Worm (Caenorhabditis elegans) whole organism, young adult: ENCODE data around the gene ZK177.9.
A peak's percentile ranks its signal among the peaks of the same experiment; 100 is the strongest.

Source experiments
- B0019.2 ChIP-seq: fragments of 200-800 bp; sonication (Bioruptor generic); conservative IDR thresholded peaks from 2 replicates; pipeline ENCODE4 v1.3.6; 2022; ENCODE audit warnings: missing genetic modification reagents, missing genetic modification characterization, missing compliant biosample characterization
- B0261.1 ChIP-seq: sonication (generic microtip); optimal IDR thresholded peaks from 2 replicates; lab custom pipeline; 2016; ENCODE audit warnings: mild to moderate bottlenecking, missing genetic modification characterization, moderate library complexity, missing compliant biosample characterization
- F33H1.4 ChIP-seq: fragments of 200-800 bp; sonication (Bioruptor generic); IDR thresholded peaks from 2 replicates; pipeline ENCODE4 v1.3.6; 2022; ENCODE audit warnings: missing genetic modification reagents, missing genetic modification characterization, missing compliant biosample characterization
- F37B4.10 ChIP-seq: fragments of 200-800 bp; sonication (Bioruptor generic); IDR thresholded peaks from 2 replicates; pipeline ENCODE4 v1.3.6; 2022; ENCODE audit warnings: missing genetic modification characterization, missing compliant biosample characterization
- F49E8.2 ChIP-seq: sonication (generic microtip); optimal IDR thresholded peaks from 3 replicates; lab custom pipeline; 2017; ENCODE audit warnings: missing genetic modification characterization, mild to moderate bottlenecking, missing compliant biosample characterization, antibody characterized with exemption, moderate library complexity; ENCODE audit not compliant: insufficient read depth
- K11D2.4 ChIP-seq: fragments of 200-800 bp; sonication (Bioruptor generic); IDR thresholded peaks from 2 replicates; pipeline ENCODE4 v1.3.6; 2022; ENCODE audit warnings: missing genetic modification reagents, missing genetic modification characterization, missing compliant biosample characterization
- Y95B8A.8 ChIP-seq: fragments of 200-800 bp; sonication (Bioruptor generic); IDR thresholded peaks from 2 replicates; pipeline ENCODE4 v1.3.6; 2022; ENCODE audit warnings: missing genetic modification reagents, missing genetic modification characterization, missing compliant biosample characterization
- aptf-2 ChIP-seq: fragments of 200-800 bp; sonication (Bioruptor generic); conservative IDR thresholded peaks from 2 replicates; pipeline ENCODE4 v1.3.6; 2022; ENCODE audit warnings: missing genetic modification reagents, missing genetic modification characterization, missing compliant biosample characterization
- atf-7 ChIP-seq: sonication (generic microtip); optimal IDR thresholded peaks from 2 replicates; lab custom pipeline; 2017; ENCODE audit warnings: mild to moderate bottlenecking, missing genetic modification characterization, missing compliant biosample characterization
- attf-6 ChIP-seq: fragments of 200-800 bp; sonication (Bioruptor generic); IDR thresholded peaks from 2 replicates; pipeline ENCODE4 v1.3.6; 2022; ENCODE audit warnings: missing genetic modification reagents, missing genetic modification characterization, missing compliant biosample characterization
- bed-2 ChIP-seq: fragments of 200-800 bp; sonication (Bioruptor generic); IDR thresholded peaks from 2 replicates; pipeline ENCODE4 v1.3.6; 2022; ENCODE audit warnings: missing genetic modification reagents, missing genetic modification characterization, missing compliant biosample characterization
- ccch-3 ChIP-seq: fragments of 200-800 bp; sonication (Bioruptor generic); optimal IDR thresholded peaks from 2 replicates; lab custom pipeline; 2018; ENCODE audit warnings: mild to moderate bottlenecking, missing genetic modification characterization, missing compliant biosample characterization
- ceh-27 ChIP-seq: fragments of 200-800 bp; sonication (Bioruptor generic); optimal IDR thresholded peaks from 2 replicates; lab custom pipeline; 2018; ENCODE audit warnings: mild to moderate bottlenecking, missing genetic modification characterization, moderate library complexity, missing compliant biosample characterization
- ceh-79 ChIP-seq: sonication (generic microtip); optimal IDR thresholded peaks from 2 replicates; lab custom pipeline; 2017; ENCODE audit warnings: mild to moderate bottlenecking, missing genetic modification characterization, missing compliant biosample characterization
- ets-4 ChIP-seq: fragments of 200-800 bp; sonication (Bioruptor generic); optimal IDR thresholded peaks from 2 replicates; lab custom pipeline; 2018; ENCODE audit warnings: mild to moderate bottlenecking, missing genetic modification characterization, missing compliant biosample characterization
- gei-17 ChIP-seq: fragments of 200-800 bp; sonication (Bioruptor generic); optimal IDR thresholded peaks from 2 replicates; lab custom pipeline; 2018; ENCODE audit warnings: mild to moderate bottlenecking, missing genetic modification characterization, missing compliant biosample characterization
- hmg-1.2 ChIP-seq: fragments of 200-800 bp; sonication (Bioruptor generic); IDR thresholded peaks from 2 replicates; pipeline ENCODE4 v1.3.6; 2022; ENCODE audit warnings: missing genetic modification reagents, missing genetic modification characterization, missing compliant biosample characterization
- lin-26 ChIP-seq: fragments of 200-800 bp; sonication (Bioruptor generic); IDR thresholded peaks from 2 replicates; pipeline ENCODE4 v1.3.6; 2022; ENCODE audit warnings: missing genetic modification reagents, missing genetic modification characterization, missing compliant biosample characterization
- lin-35 ChIP-seq, 3 experiments: fragments of 150-350 bp in 2 of 3; sonication (generic microtip) in 1 of 3; optimal IDR thresholded peaks; 2 replicates each; lab custom pipeline; 2014 to 2018; ENCODE audit warnings: missing biosample characterization in 3 of 3, missing genetic modification characterization in 3 of 3, missing genetic modification reagents in 3 of 3
- lir-1 ChIP-seq: fragments of 200-800 bp; sonication (Bioruptor generic); conservative IDR thresholded peaks from 2 replicates; pipeline ENCODE4 v1.3.6; 2022; ENCODE audit warnings: missing genetic modification reagents, missing genetic modification characterization, missing compliant biosample characterization
- lsl-1 ChIP-seq: fragments of 200-800 bp; sonication (Bioruptor generic); optimal IDR thresholded peaks from 2 replicates; lab custom pipeline; 2018; ENCODE audit warnings: mild to moderate bottlenecking, missing genetic modification characterization, moderate library complexity, missing compliant biosample characterization
- madf-10 ChIP-seq: sonication (generic microtip); optimal IDR thresholded peaks from 2 replicates; lab custom pipeline; 2016; ENCODE audit warnings: mild to moderate bottlenecking, missing genetic modification characterization, missing compliant biosample characterization
- madf-8 ChIP-seq: fragments of 200-800 bp; sonication (Bioruptor generic); conservative IDR thresholded peaks from 2 replicates; pipeline ENCODE4 v1.3.6; 2022; ENCODE audit warnings: missing genetic modification reagents, missing genetic modification characterization, missing compliant biosample characterization
- nfya-1 ChIP-seq: sonication (generic microtip); optimal IDR thresholded peaks from 2 replicates; lab custom pipeline; 2017; ENCODE audit warnings: antibody characterized with exemption, missing compliant biosample characterization, missing genetic modification characterization, borderline replicate concordance; ENCODE audit not compliant: insufficient read depth
- nfyb-1 ChIP-seq: fragments of 200-800 bp; sonication (Bioruptor generic); IDR thresholded peaks from 2 replicates; pipeline ENCODE4 v1.3.6; 2022; ENCODE audit warnings: missing genetic modification reagents, missing genetic modification characterization, missing compliant biosample characterization
- nhr-179 ChIP-seq: sonication (generic microtip); optimal IDR thresholded peaks from 2 replicates; lab custom pipeline; 2016; ENCODE audit warnings: mild to moderate bottlenecking, missing genetic modification characterization, missing compliant biosample characterization
- nhr-27 ChIP-seq: fragments of 200-800 bp; sonication (Bioruptor generic); optimal IDR thresholded peaks from 2 replicates; lab custom pipeline; 2018; ENCODE audit warnings: mild to moderate bottlenecking, missing genetic modification characterization, moderate library complexity, missing compliant biosample characterization
- nhr-90 ChIP-seq: sonication (generic microtip); optimal IDR thresholded peaks from 2 replicates; lab custom pipeline; 2016; ENCODE audit warnings: missing genotype, mild to moderate bottlenecking, missing genetic modification characterization, missing compliant biosample characterization
- pha-4 ChIP-seq: fragments of 150-350 bp; sonication (generic microtip); optimal IDR thresholded peaks from 2 replicates; lab custom pipeline; 2014; ENCODE audit warnings: missing biosample characterization, missing genetic modification reagents, missing genetic modification characterization
- snpc-4 ChIP-seq, 5 experiments: fragments of 150-350 bp in 1 of 5; sonication (generic microtip) in 4 of 5; optimal IDR thresholded peaks; 2 replicates each; lab custom pipeline; 2014 to 2018; ENCODE audit warnings: missing genetic modification characterization in 5 of 5, missing biosample characterization in 3 of 5, antibody characterized with exemption in 2 of 5, mild to moderate bottlenecking in 2 of 5, missing compliant biosample characterization in 2 of 5, missing genotype in 2 of 5, moderate library complexity in 2 of 5, missing genetic modification reagents in 1 of 5
- tbp1 ChIP-seq: fragments of 200-800 bp; sonication (Bioruptor generic); optimal IDR thresholded peaks from 2 replicates; lab custom pipeline; 2018; ENCODE audit warnings: mild to moderate bottlenecking, missing genetic modification characterization, missing compliant biosample characterization
- unc-130 ChIP-seq: sonication (generic microtip); optimal IDR thresholded peaks from 2 replicates; lab custom pipeline; 2016; ENCODE audit warnings: missing genetic modification reagents, missing genetic modification characterization, missing compliant biosample characterization
- xnd-1 ChIP-seq: sonication (generic microtip); optimal IDR thresholded peaks from 2 replicates; lab custom pipeline; 2016; ENCODE audit warnings: missing genotype, missing genetic modification reagents, missing genetic modification characterization, missing compliant biosample characterization
- zfh-2 ChIP-seq: fragments of 200-800 bp; sonication (Bioruptor generic); conservative IDR thresholded peaks from 2 replicates; pipeline ENCODE4 v1.3.6; 2022; ENCODE audit warnings: missing genetic modification reagents, missing genetic modification characterization, missing compliant biosample characterization
- ztf-18 ChIP-seq: sonication (generic microtip); optimal IDR thresholded peaks from 2 replicates; lab custom pipeline; 2016; ENCODE audit warnings: missing genotype, mild to moderate bottlenecking, missing genetic modification characterization, missing compliant biosample characterization
- ztf-25 ChIP-seq: fragments of 200-800 bp; sonication (Bioruptor generic); IDR thresholded peaks from 2 replicates; pipeline ENCODE4 v1.3.6; 2022; ENCODE audit warnings: missing genetic modification reagents, missing genetic modification characterization, missing compliant biosample characterization

ZK177.9 gene

DNA sequence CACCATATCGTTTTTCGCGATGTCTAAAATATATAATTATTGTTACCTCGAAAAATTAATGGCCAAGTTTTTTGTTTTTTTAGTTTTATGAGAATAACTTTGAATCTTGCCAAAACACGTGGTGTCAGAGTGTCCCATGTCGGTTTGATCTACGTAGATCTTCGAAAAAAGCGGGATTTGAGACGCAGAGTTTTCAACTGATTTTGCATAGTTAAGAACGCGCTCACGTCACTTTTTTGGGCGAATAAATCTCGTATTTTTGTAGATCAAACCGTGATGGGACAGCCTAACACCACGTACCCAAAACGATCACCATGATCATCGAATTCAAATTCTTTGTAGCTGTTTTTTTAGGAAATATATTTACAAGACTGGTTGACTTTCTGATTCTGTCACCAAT lies 20.0 kb downstream of the ZK177.9 start (continued):
- no peak for TF ChIP-seq tbp1 (GFP tag; lab: Kevin White, UChicago)
- no peak for TF ChIP-seq lsl-1
- no peak for TF ChIP-seq F33H1.4 (GFP tag; lab: Robert Waterston, UW)
- TF ChIP-seq xnd-1 (tag; lab: Kevin White, UChicago), result peak; percentile 44
- no peak for TF ChIP-seq ceh-27 (GFP tag; lab: Kevin White, UChicago)
- TF ChIP-seq B0261.1, result no peak
- TF ChIP-seq B0019.2 (GFP tag; lab: Robert Waterston, UW), result no peak
- 0 out of 2 replicates have a peak, but pooled peaks have one; percentile 44 for TF ChIP-seq lin-26 (GFP tag; lab: Robert Waterston, UW)
- TF ChIP-seq madf-10 (tag; lab: Kevin White, UChicago), result no peak
- TF ChIP-seq ccch-3 (GFP tag; lab: Kevin White, UChicago), result no peak
- no peak for TF ChIP-seq unc-130 (GFP tag; lab: Kevin White, UChicago)
- TF ChIP-seq madf-8 (GFP tag; lab: Robert Waterston, UW), result peak; percentile 33
- TF ChIP-seq K11D2.4 (GFP tag; lab: Robert Waterston, UW), result no peak; the same call in 1 of the 2 replicates
- TF ChIP-seq gei-17, result no peak
- TF ChIP-seq, all 124 proteins: peak for 10

DNA sequence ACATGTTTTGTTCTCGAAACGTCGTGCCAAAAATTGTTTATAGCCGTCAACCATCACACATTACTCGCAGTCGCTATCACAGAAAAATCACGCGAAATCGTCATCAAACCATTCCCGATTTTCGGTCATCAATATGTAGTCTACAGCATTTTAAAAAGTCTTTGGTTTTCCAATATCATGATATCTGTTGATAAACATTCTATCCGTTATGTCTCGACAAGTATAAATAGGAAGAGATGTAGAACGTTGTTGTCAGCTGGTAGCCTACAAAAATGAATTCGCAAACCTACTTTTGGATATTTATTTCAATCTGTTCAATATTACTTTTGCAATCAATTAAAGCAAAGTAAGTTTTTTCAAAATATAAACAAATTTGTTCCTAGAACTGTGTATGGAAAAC lies 21.2 kb downstream of the ZK177.9 start, which contains the start of gene F12A10.1:
Gene F12A10.1 (plus strand): TSS at position 166 of the 400 bp plus-strand sequence.
- TF ChIP-seq nfyb-1 (GFP tag; lab: Robert Waterston, UW), result no peak
- no peak for TF ChIP-seq Y95B8A.8 (GFP tag; lab: Robert Waterston, UW)
- no peak for TF ChIP-seq nhr-90 (tag; lab: Kevin White, UChicago)
- no peak for TF ChIP-seq aptf-2 (GFP tag; lab: Robert Waterston, UW)
- no peak for TF ChIP-seq nhr-27
- TF ChIP-seq lir-1, result no peak
- TF ChIP-seq nfya-1 (tag; lab: Kevin White, UChicago), result no peak
- TF ChIP-seq lin-35 (GFP tag; optimal IDR thresholded peaks at IDR 0.05; lab: Kevin White, UChicago), result no peak
- TF ChIP-seq hmg-1.2 (GFP tag; lab: Robert Waterston, UW), result no peak
- no peak for TF ChIP-seq nhr-179 (tag; lab: Kevin White, UChicago)
- TF ChIP-seq bed-2 (GFP tag; lab: Robert Waterston, UW), result no peak
- TF ChIP-seq pha-4 (tag; lab: Kevin White, UChicago), result no peak

DNA sequence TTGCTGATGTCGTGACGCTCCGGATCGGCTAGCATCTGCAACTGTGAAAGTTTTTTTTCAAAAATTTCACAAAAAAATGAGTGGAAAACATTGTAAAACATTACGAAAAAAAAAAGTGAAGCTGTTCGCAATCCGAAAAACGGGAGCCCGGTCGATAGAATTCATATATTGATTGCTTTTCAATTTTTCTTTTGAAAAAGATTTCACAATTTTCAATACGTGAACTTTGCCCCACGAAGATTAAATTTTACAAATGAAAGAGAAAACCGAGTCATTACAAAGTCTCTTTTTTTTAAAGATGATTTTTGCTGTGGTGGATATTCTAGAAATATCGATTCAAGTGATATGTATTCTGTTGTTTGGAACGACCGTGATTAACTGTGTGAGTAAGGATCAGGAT lies 23.1 kb downstream of the ZK177.9 start, which contains the start of gene F12A10.6:
Gene F12A10.6 (minus strand): TSS at position 101 of the 400 bp plus-strand sequence.
- TF ChIP-seq F49E8.2 (tag; lab: Kevin White, UChicago), result no peak
- TF ChIP-seq nfyb-1 (GFP tag; lab: Robert Waterston, UW), result no peak
- TF ChIP-seq attf-6 (GFP tag; lab: Robert Waterston, UW), result no peak
- TF ChIP-seq snpc-4 (GFP tag; optimal IDR thresholded peaks at IDR 0.05; lab: Kevin White, UChicago), result no peak
- TF ChIP-seq snpc-4 (tag; optimal IDR thresholded peaks at IDR 0.05; lab: Kevin White, UChicago), result no peak
- no peak for TF ChIP-seq ceh-79 (tag; lab: Kevin White, UChicago)
- no peak for TF ChIP-seq atf-7 (tag; lab: Kevin White, UChicago)
- no peak for TF ChIP-seq ztf-25 (GFP tag; lab: Robert Waterston, UW)
- no peak for TF ChIP-seq ztf-18 (tag; lab: Kevin White, UChicago)
- TF ChIP-seq F37B4.10 (GFP tag; lab: Robert Waterston, UW), result no peak
- no peak for TF ChIP-seq zfh-2 (GFP tag; lab: Robert Waterston, UW)
- TF ChIP-seq aptf-2 (GFP tag; lab: Robert Waterston, UW), result no peak
- TF ChIP-seq ets-4 (GFP tag; lab: Kevin White, UChicago), result no peak
